Worm (Caenorhabditis elegans) whole organism, mixed stage, embryonic: ENCODE measurements around the gene srh-60.

Experiments
- M03D4.4 ChIP-seq: sonication (generic microtip); optimal IDR thresholded peaks from 2 replicates; lab custom pipeline; 2017; ENCODE audit warnings: mild to moderate bottlenecking, missing genetic modification characterization, missing compliant biosample characterization
- bed-3 ChIP-seq: fragments of 200-800 bp; sonication (Bioruptor generic); optimal IDR thresholded peaks from 3 replicates; lab custom pipeline; 2018; ENCODE audit warnings: mild to moderate bottlenecking, missing genetic modification characterization, moderate library complexity, missing compliant biosample characterization
- blmp-1 ChIP-seq: fragments of 150-350 bp; optimal IDR thresholded peaks from 2 replicates; lab custom pipeline; 2014; ENCODE audit warnings: missing biosample characterization, missing genetic modification characterization
- ceh-39 ChIP-seq: fragments of 150-350 bp; optimal IDR thresholded peaks from 2 replicates; lab custom pipeline; 2014; ENCODE audit warnings: missing biosample characterization, missing genetic modification characterization
- ceh-43 ChIP-seq: fragments of 200-800 bp; sonication (Bioruptor generic); optimal IDR thresholded peaks from 2 replicates; lab custom pipeline; 2018; ENCODE audit warnings: mild to moderate bottlenecking, missing genetic modification characterization, moderate library complexity, missing compliant biosample characterization
- ceh-83 ChIP-seq: fragments of 200-800 bp; sonication (Bioruptor generic); optimal IDR thresholded peaks from 2 replicates; lab custom pipeline; 2018; ENCODE audit warnings: mild to moderate bottlenecking, missing genetic modification characterization, missing compliant biosample characterization
- cnd-1 ChIP-seq: fragments of 200-800 bp; sonication (Bioruptor generic); optimal IDR thresholded peaks from 2 replicates; lab custom pipeline; 2018; ENCODE audit warnings: mild to moderate bottlenecking, missing genetic modification characterization, missing compliant biosample characterization
- drap-1 ChIP-seq: fragments of 200-800 bp; sonication (Bioruptor generic); optimal IDR thresholded peaks from 3 replicates; lab custom pipeline; 2018; ENCODE audit warnings: mild to moderate bottlenecking, missing genetic modification characterization, missing compliant biosample characterization
- elt-1 ChIP-seq: sonication (generic microtip); optimal IDR thresholded peaks from 2 replicates; lab custom pipeline; 2017; ENCODE audit warnings: missing genetic modification characterization, mild to moderate bottlenecking, missing compliant biosample characterization, antibody characterized with exemption, moderate library complexity, borderline replicate concordance; ENCODE audit not compliant: insufficient read depth
- flh-1 ChIP-seq: fragments of 200-800 bp; sonication (Bioruptor generic); optimal IDR thresholded peaks from 2 replicates; lab custom pipeline; 2018; ENCODE audit warnings: mild to moderate bottlenecking, missing genetic modification characterization, moderate library complexity, missing compliant biosample characterization
- ham-2 ChIP-seq: fragments of 200-800 bp; sonication (Bioruptor generic); optimal IDR thresholded peaks from 2 replicates; lab custom pipeline; 2018; ENCODE audit warnings: mild to moderate bottlenecking, missing genetic modification characterization, missing compliant biosample characterization
- hlh-1 ChIP-seq: fragments of 150-350 bp; optimal IDR thresholded peaks from 2 replicates; lab custom pipeline; 2014; ENCODE audit warnings: missing biosample characterization, missing genetic modification reagents, missing genetic modification characterization
- lin-13 ChIP-seq: fragments of 150-350 bp; optimal IDR thresholded peaks from 2 replicates; lab custom pipeline; 2014; ENCODE audit warnings: missing biosample characterization, missing genetic modification characterization
- lin-32 ChIP-seq: fragments of 200-800 bp; sonication (Bioruptor generic); optimal IDR thresholded peaks from 2 replicates; lab custom pipeline; 2018; ENCODE audit warnings: mild to moderate bottlenecking, missing genetic modification characterization, missing compliant biosample characterization
- lsy-2 ChIP-seq: fragments of 150-350 bp; optimal IDR thresholded peaks from 2 replicates; lab custom pipeline; 2014; ENCODE audit warnings: missing biosample characterization, missing genetic modification characterization
- mab-5 ChIP-seq: fragments of 150-350 bp; optimal IDR thresholded peaks from 2 replicates; lab custom pipeline; 2014; ENCODE audit warnings: missing biosample characterization, missing genetic modification characterization
- mls-2 ChIP-seq: sonication (generic microtip); optimal IDR thresholded peaks from 2 replicates; lab custom pipeline; 2016; ENCODE audit warnings: mild to moderate bottlenecking, missing genetic modification characterization, moderate library complexity, missing compliant biosample characterization
- nhr-12 ChIP-seq: fragments of 150-350 bp; optimal IDR thresholded peaks from 2 replicates; lab custom pipeline; 2014; ENCODE audit warnings: missing biosample characterization, missing genetic modification characterization
- nhr-28 ChIP-seq: fragments of 150-350 bp; optimal IDR thresholded peaks from 2 replicates; lab custom pipeline; 2014; ENCODE audit warnings: missing biosample characterization, missing genetic modification characterization
- nhr-76 ChIP-seq: sonication (generic microtip); optimal IDR thresholded peaks from 2 replicates; lab custom pipeline; 2017; ENCODE audit warnings: missing biosample characterization, missing genetic modification characterization
- sem-2 ChIP-seq: fragments of 200-800 bp; sonication (Bioruptor generic); optimal IDR thresholded peaks from 2 replicates; lab custom pipeline; 2018; ENCODE audit warnings: mild to moderate bottlenecking, missing genetic modification characterization, missing compliant biosample characterization
- snpc-4 ChIP-seq: fragments of 150-350 bp; optimal IDR thresholded peaks from 2 replicates; lab custom pipeline; 2014; ENCODE audit warnings: missing biosample characterization, missing genetic modification characterization
- sptf-1 ChIP-seq: sonication (generic microtip); optimal IDR thresholded peaks from 2 replicates; lab custom pipeline; 2017; ENCODE audit warnings: mild to moderate bottlenecking, missing genetic modification characterization, moderate library complexity, missing compliant biosample characterization
- tbx-8 ChIP-seq: fragments of 200-800 bp; sonication (Bioruptor generic); optimal IDR thresholded peaks from 2 replicates; lab custom pipeline; 2018; ENCODE audit warnings: mild to moderate bottlenecking, missing genetic modification characterization, moderate library complexity, missing compliant biosample characterization
- unc-120 ChIP-seq: sonication (generic microtip); optimal IDR thresholded peaks from 2 replicates; lab custom pipeline; 2017; ENCODE audit warnings: missing genetic modification characterization, missing compliant biosample characterization; ENCODE audit not compliant: poor library complexity, severe bottlenecking
- unc-39 ChIP-seq: fragments of 150-350 bp; optimal IDR thresholded peaks from 2 replicates; lab custom pipeline; 2014; ENCODE audit warnings: missing biosample characterization, missing genetic modification characterization
- unc-62 ChIP-seq: fragments of 150-350 bp; optimal IDR thresholded peaks from 2 replicates; lab custom pipeline; 2014; ENCODE audit warnings: missing biosample characterization, missing genetic modification reagents, missing genetic modification characterization
- ztf-11 ChIP-seq: fragments of 150-350 bp; optimal IDR thresholded peaks from 2 replicates; lab custom pipeline; 2014; ENCODE audit warnings: missing biosample characterization, missing genetic modification characterization

The srh-60 gene

DNA sequence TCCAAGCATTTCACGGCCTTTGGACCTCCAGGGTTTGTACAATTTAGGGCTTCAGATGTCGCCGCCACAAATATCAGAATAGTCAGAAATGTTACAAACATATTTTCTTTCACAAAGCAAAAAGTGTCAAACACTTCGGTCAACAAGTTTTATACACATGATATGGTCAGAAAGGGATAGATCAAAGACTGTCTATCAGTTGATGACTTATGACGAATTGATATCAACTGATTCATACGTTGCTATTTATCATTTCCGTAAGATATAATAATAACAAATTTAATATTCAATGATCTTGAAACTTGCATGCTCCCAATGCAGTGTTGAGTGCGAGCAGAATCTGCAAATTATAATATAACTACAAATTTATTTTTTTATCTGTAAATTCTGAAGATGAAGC lies 22.9 kb upstream of the srh-60 start, which contains the start of gene W10G11.1:
TSS of gene W10G11.1 (minus strand) at position 101 of the 400 bp plus-strand sequence.
- no peak for TF ChIP-seq lin-13 (tag; lab: Kevin White, UChicago)
- TF ChIP-seq nhr-12: no peak
- no peak for TF ChIP-seq blmp-1
- TF ChIP-seq ceh-43 (GFP tag; lab: Kevin White, UChicago): no peak
- no peak for TF ChIP-seq unc-39 (tag; lab: Kevin White, UChicago)
- TF ChIP-seq bed-3 (GFP tag; lab: Kevin White, UChicago): no peak
- no peak for TF ChIP-seq ztf-11 (tag; lab: Kevin White, UChicago)
- no peak for TF ChIP-seq ceh-83 (GFP tag; lab: Kevin White, UChicago)
- no peak for TF ChIP-seq sptf-1 (tag; lab: Kevin White, UChicago)
- TF ChIP-seq mls-2 (tag; lab: Kevin White, UChicago): no peak
- no peak for TF ChIP-seq flh-1 (GFP tag; lab: Kevin White, UChicago)

DNA sequence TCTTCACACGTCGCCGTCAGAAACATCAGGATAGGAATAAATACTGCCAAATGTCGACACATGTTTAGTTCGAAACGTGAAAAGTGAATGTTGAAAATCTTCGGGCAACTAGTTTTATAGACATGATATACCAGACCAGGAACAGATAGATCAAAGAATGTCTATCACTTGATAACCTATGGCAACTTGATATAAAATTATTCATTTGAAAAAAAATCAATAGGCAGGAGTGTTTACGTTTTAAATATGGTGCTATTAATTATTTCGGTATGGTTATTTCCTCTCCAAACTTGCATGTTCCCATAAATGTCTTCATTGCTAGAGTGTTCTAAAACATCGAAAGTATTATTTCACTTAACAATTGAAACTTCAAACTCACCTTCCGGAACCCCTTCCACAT lies 21.9 kb upstream of the srh-60 start, which contains the start of gene W10G11.2:
TSS of gene W10G11.2 (minus strand) at position 101 of the 400 bp plus-strand sequence.
- no peak for TF ChIP-seq drap-1 (GFP tag; lab: Kevin White, UChicago)
- TF ChIP-seq ceh-83 (GFP tag; lab: Kevin White, UChicago): no peak
- no peak for TF ChIP-seq unc-39 (tag; lab: Kevin White, UChicago)
- no peak for TF ChIP-seq unc-120 (tag; lab: Kevin White, UChicago)
- no peak for TF ChIP-seq bed-3 (GFP tag; lab: Kevin White, UChicago)
- no peak for TF ChIP-seq mab-5 (tag; lab: Kevin White, UChicago)
- no peak for TF ChIP-seq lin-32 (GFP tag; lab: Kevin White, UChicago)
- no peak for TF ChIP-seq nhr-28 (tag; lab: Kevin White, UChicago)
- no peak for TF ChIP-seq snpc-4
- TF ChIP-seq elt-1 (tag; lab: Kevin White, UChicago): no peak

DNA sequence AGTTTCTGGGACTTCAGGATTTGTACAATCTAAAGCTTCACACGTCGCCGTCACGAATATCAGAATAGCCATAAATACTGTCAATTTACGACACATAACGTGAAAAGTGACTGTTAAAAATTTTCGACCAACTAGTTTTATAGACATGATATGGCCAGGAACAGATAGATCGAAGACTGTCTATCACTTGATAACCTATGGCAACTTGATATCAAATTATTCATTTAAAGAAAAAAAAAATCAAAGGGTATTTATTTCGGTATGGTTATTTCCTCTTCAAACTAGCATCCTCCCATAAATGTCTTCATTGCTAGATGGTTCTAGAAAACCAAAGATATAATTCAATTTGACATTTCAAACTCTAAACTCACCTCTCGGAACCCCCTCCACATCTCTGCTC lies 21.1 kb upstream of the srh-60 start, which contains the start of gene W10G11.3:
TSS of gene W10G11.3 (minus strand) at position 101 of the 400 bp plus-strand sequence.
- TF ChIP-seq snpc-4 (no peak), unc-62 (GFP tag; lab: Kevin White, UChicago) (no peak), nhr-76 (no peak), tbx-8 (GFP tag; lab: Kevin White, UChicago) (no peak), lin-32 (GFP tag; lab: Kevin White, UChicago) (no peak), ztf-11 (tag; lab: Kevin White, UChicago) (no peak), cnd-1 (tag; lab: Kevin White, UChicago) (no peak)

DNA sequence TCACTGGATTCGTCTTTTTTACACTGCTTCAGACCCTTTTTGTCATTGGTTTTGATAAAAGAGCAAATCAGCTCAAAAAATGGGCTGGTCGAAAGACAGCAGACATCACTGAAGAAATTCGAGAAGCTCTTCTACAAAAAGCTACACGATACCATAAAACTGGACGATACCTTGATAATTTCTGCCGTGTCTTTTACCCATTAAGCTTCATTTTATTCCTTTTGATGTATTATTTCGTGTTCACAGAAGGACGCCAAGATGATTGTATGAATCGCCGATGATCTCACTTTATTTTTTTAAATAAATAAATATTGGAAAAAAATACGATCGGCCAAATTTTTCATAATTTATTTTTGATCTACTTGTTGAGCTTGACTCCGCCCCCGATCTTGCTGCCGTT lies 16.4 kb upstream of the srh-60 start:
- TF ChIP-seq mls-2 (tag; lab: Kevin White, UChicago) (no peak), mab-5 (tag; lab: Kevin White, UChicago) (no peak)

DNA sequence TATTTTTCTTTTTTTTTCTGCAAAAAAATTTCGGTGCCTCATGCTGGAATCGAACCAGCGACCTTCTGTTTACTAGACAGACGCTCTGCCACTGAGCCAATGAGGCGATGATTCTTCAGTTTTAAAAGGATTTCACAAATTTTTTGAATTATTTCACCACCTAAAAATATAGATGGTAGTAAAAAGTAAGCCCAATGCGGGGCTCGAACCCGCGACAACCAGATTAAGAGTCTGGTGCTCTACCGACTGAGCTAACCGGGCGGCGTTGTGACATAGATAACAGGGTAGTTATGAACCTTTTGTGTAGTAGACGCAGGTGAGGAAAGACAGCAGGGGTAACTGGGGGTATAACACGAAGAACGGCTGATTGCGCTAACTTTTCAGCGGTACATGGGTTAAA lies 15.9 kb upstream of the srh-60 start:
- TF ChIP-seq lin-13 (tag; lab: Kevin White, UChicago) (peak; percentile 8), ceh-43 (GFP tag; lab: Kevin White, UChicago) (peak; percentile 39), sem-2 (GFP tag; lab: Kevin White, UChicago) (peak; percentile 59), tbx-8 (GFP tag; lab: Kevin White, UChicago) (peak; percentile 18), M03D4.4 (peak; percentile 68), sptf-1 (tag; lab: Kevin White, UChicago) (peak; percentile 58), ham-2 (peak; percentile 41), drap-1 (GFP tag; lab: Kevin White, UChicago) (peak; percentile 52), mls-2 (tag; lab: Kevin White, UChicago) (peak; percentile 4), ceh-83 (GFP tag; lab: Kevin White, UChicago) (peak; percentile 85), unc-120 (tag; lab: Kevin White, UChicago) (peak; percentile 60), bed-3 (GFP tag; lab: Kevin White, UChicago) (peak; percentile 56), cnd-1 (tag; lab: Kevin White, UChicago) (peak; percentile 72)

DNA sequence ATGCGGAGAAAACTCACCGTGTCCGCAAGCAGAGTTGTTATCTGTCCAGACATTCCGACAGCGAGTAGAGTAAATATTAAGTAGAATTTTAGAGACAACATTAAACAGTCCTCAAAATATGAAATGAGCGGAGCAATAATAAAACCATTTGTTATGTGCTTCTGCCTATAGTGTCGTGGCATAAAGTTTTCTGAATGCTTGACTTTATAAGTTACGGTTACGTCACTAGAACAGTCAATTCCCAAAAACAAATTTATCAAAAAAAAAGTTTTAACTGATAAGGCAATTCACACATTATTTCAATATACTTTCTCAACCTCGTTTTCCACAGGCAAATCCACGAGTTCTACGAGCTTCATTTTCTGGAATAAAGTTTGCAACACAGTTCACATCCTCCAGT lies 14.4 kb upstream of the srh-60 start, which contains the start of gene clec-127:
TSS of gene clec-127 (minus strand) at position 101 of the 400 bp plus-strand sequence.
- TF ChIP-seq snpc-4 (no peak), sem-2 (GFP tag; lab: Kevin White, UChicago) (no peak), bed-3 (GFP tag; lab: Kevin White, UChicago) (no peak), lin-32 (GFP tag; lab: Kevin White, UChicago) (no peak), hlh-1 (no peak), ceh-39 (no peak), elt-1 (tag; lab: Kevin White, UChicago) (no peak), lsy-2 (tag; lab: Kevin White, UChicago) (no peak), mab-5 (tag; lab: Kevin White, UChicago) (no peak), ceh-83 (GFP tag; lab: Kevin White, UChicago) (no peak), ceh-43 (GFP tag; lab: Kevin White, UChicago) (no peak)
